Worm (Caenorhabditis elegans): ENCODE data around the gene gtr-1.

The gtr-1 gene

DNA sequence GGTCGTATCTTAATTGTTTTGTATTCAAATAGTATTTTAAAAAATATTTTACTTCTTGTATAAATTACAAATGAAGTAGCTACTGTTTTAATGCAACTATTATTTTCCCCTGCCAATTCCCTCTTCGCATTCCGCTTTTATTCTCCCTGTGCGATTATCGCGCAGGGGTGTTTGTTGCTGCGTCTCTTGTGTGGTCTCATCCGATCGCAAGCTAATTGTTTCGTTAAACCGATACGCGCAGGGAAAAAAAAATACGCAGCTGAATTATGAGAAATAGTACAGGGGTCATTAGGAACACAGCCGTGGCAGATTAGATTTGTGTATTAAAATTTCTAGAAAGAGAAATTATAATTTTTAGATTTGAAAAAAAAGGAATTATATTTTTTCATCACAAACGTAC lies 3.9 kb downstream of the gtr-1 start (continued):
- TF ChIP-seq ama-1 (optimal IDR thresholded peaks at IDR 0.05) = no peak
- peak; percentile 99 for TF ChIP-seq fkh-10 (GFP tag; optimal IDR thresholded peaks at IDR 0.05)
- peak; percentile 97 for TF ChIP-seq fos-1 (tag; optimal IDR thresholded peaks at IDR 0.05)
- peak; percentile 98 for TF ChIP-seq nhr-11 (tag; optimal IDR thresholded peaks at IDR 0.05)
- TF ChIP-seq nhr-77 (tag; optimal IDR thresholded peaks at IDR 0.05) = peak; percentile 99
- TF ChIP-seq efl-1 (optimal IDR thresholded peaks at IDR 0.05) = peak; percentile 84 to 92
- TF ChIP-seq efl-1 (GFP tag; optimal IDR thresholded peaks at IDR 0.05 in 1 of 2) = peak; percentile 52 to 96
- TF ChIP-seq pax-3 (tag; optimal IDR thresholded peaks at IDR 0.05) = peak; percentile 90
- peak; percentile 89 for TF ChIP-seq fkh-4 (tag; optimal IDR thresholded peaks at IDR 0.05; ENCODE audit: borderline replicate concordance)
- peak; percentile 100 for TF ChIP-seq snu-23 (GFP tag; optimal IDR thresholded peaks at IDR 0.05)

DNA sequence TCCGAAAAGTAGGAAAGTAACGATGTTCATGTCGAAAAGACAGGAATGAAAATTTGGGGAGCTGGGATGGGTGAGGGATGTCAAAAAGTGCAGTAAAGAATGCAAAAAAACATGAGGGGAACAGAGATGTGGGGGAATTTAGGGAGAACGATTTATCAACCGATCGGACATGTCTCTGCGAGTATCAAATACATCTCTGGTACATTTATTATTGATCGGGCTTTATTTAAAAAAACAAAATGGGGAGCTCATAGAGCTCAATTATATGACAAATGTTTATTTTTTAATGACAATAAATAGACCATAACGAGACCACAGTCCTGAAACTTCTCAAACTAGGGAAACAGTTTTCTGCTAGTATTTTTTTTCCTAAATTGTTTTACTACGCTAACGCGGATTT lies 8.1 kb downstream of the gtr-1 start, which contains the start of gene F25E2.2:
F25E2.2 (minus strand) TSS at position 101 of the 400 bp plus-strand sequence.
- TF ChIP-seq ceh-63 (GFP tag; optimal IDR thresholded peaks at IDR 0.05) (no peak), nhr-20 (tag; optimal IDR thresholded peaks at IDR 0.05) (no peak), ceh-88 (GFP tag; IDR thresholded peaks at IDR 0.05) (no peak), blmp-1 (tag; optimal IDR thresholded peaks at IDR 0.05) (no peak), zip-4 (GFP tag; optimal IDR thresholded peaks at IDR 0.05) (no peak), mdl-1 (tag; optimal IDR thresholded peaks at IDR 0.05) (no peak), sup-37 (GFP tag; optimal IDR thresholded peaks at IDR 0.05) (no peak), lin-15B (tag; optimal IDR thresholded peaks at IDR 0.05) (no peak), fkh-10 (GFP tag; optimal IDR thresholded peaks at IDR 0.05) (no peak), egl-13 (tag; optimal IDR thresholded peaks at IDR 0.05) (no peak), efl-3 (GFP tag; optimal IDR thresholded peaks at IDR 0.05) (no peak), unc-130 (tag; optimal IDR thresholded peaks at IDR 0.05) (no peak), lsy-2 (tag; optimal IDR thresholded peaks at IDR 0.05) (no peak), sptf-1 (tag; optimal IDR thresholded peaks at IDR 0.05) (no peak), aly-2 (tag; optimal IDR thresholded peaks at IDR 0.05) (no peak), mef-2 (tag; optimal IDR thresholded peaks at IDR 0.05) (no peak)

DNA sequence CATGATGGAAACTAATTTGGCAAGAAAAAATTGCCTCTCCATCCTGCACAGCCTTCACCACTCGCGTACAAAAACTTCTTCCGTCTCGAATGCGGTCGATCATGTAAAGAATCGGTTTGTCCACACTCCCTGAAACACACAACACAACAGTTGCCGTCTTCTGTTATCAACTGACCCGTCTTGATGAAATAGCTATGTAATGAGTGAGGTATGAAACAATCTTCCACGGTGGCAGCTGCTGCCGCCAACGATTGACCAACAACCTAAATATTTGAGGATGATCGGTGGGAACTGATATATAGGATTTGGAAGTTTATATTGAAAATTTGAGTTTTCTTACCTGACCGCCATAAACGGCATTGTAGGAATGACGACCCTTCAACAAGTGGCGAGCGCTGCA lies 9.7 kb downstream of the gtr-1 start:
- TF ChIP-seq nhr-71 (tag; optimal IDR thresholded peaks at IDR 0.05) (peak; percentile 47), lin-14 (GFP tag; optimal IDR thresholded peaks at IDR 0.05) (peak; percentile 42), efl-1 (optimal IDR thresholded peaks at IDR 0.05) (no peak), efl-1 (GFP tag; optimal IDR thresholded peaks at IDR 0.05 in 1 of 2) (no peak), nhr-19 (GFP tag; conservative IDR thresholded peaks at IDR 0.05) (0 out of 2 replicates have a peak, but pooled peaks have one; percentile 27), aha-1 (tag; optimal IDR thresholded peaks at IDR 0.05) (no peak), rnt-1 (tag; optimal IDR thresholded peaks at IDR 0.05) (peak; percentile 59), snu-23 (GFP tag; optimal IDR thresholded peaks at IDR 0.05) (peak; percentile 13), fos-1 (tag; optimal IDR thresholded peaks at IDR 0.05) (no peak), pag-3 (tag; optimal IDR thresholded peaks at IDR 0.05; ENCODE audit: borderline replicate concordance, insufficient read depth) (peak; percentile 36), vab-15 (tag; optimal IDR thresholded peaks at IDR 0.05) (no peak)

DNA sequence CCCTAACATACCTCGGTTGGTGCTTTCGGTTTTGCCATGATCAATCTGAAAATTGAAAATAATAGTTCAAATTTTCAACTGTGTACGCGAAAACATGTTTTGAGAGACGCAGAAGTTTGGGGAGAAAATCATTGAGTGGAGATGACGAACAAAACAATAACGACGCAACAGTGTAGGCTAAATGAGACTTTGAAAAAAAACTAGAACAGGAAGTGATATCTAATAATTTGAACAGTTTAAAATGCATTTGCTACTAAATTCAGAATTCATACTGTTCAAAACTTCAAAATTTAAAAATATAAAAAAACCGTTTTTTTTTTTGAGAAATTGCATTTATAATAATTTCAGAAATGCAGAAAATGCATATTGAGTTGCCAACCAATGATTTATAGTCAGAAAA lies 10.5 kb downstream of the gtr-1 start, which contains the start of gene F25E2.3:
F25E2.3 (minus strand) TSS at position 101 of the 400 bp plus-strand sequence.
- TF ChIP-seq fos-1 (tag; optimal IDR thresholded peaks at IDR 0.05) (no peak), ztf-4 (tag; optimal IDR thresholded peaks at IDR 0.05) (no peak), jun-1 (tag; optimal IDR thresholded peaks at IDR 0.05) (no peak), F16B12.6 (tag; optimal IDR thresholded peaks at IDR 0.05) (no peak)

DNA sequence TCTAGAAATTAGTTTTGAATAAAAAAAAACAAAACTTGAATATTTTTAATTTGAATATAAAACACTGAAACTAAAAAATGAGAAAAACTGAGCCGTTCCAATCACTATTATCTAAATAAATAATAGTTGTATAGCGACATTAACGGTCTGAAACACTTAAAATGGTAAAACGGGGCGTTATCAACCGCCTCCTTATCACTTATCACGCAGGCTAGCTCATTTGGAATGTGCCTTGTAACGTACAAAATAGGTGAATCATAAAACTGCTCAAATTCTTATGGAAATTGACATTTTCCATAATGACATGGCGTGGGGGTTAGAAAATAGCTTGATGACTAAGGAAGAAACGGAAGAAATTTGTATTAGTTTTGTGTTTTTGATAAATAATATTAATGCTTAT lies 13.4 kb downstream of the gtr-1 start, which contains the start of gene ifd-2:
ifd-2 (minus strand) TSS at position 1 of the 400 bp plus-strand sequence.
- TF ChIP-seq efl-1 (optimal IDR thresholded peaks at IDR 0.05) (no peak), efl-1 (GFP tag; optimal IDR thresholded peaks at IDR 0.05 in 1 of 2) (peak in 1 of 2 experiments; percentile 7), elt-2 (tag; optimal IDR thresholded peaks at IDR 0.05) (peak; percentile 51), skn-1 (tag; optimal IDR thresholded peaks at IDR 0.05) (no peak)
